Fruit fly (Drosophila melanogaster): ENCODE results near the gene nod.

nod gene

dm6 chrX:11580200-11580840 lies at the start of gene nod:
Gene nod (plus strand): TSS chrX:11580772.
- TF ChIP-seq CG10669 (GFP tag; optimal IDR thresholded peaks at IDR 0.05) (peak; percentile 21), Hr39 (GFP tag; optimal IDR thresholded peaks at IDR 0.05) (peak; percentile 71), CG1621 (tag; optimal IDR thresholded peaks at IDR 0.05) (peak; percentile 7), dsx (GFP tag; optimal IDR thresholded peaks at IDR 0.05; ENCODE audit: poor library complexity, severe bottlenecking) (no peak), achi (GFP tag; optimal IDR thresholded peaks at IDR 0.05) (peak; percentile 56), CG6808 (GFP tag; optimal IDR thresholded peaks at IDR 0.05) (no peak), CG9139 (GFP tag; optimal IDR thresholded peaks at IDR 0.05) (no peak), CG11294 (GFP tag; IDR thresholded peaks at IDR 0.05) (no peak), esn (GFP tag; optimal IDR thresholded peaks at IDR 0.05) (peak; percentile 65), spab (GFP tag; optimal IDR thresholded peaks at IDR 0.05) (no peak), CG6163 (GFP tag; IDR thresholded peaks at IDR 0.05) (peak; percentile 48; the same call in 1 of the 3 replicates), Met (GFP tag; optimal IDR thresholded peaks at IDR 0.05) (no peak), Eip78C (GFP tag) (peak; percentile 80), Ets21C (GFP tag; optimal IDR thresholded peaks at IDR 0.05) (peak; percentile 52), Smox (GFP tag; optimal IDR thresholded peaks at IDR 0.05) (peak; percentile 46), CG15336 (GFP tag; IDR thresholded peaks at IDR 0.05) (0 out of 2 replicates have a peak, but pooled peaks have one; percentile 33), lz (GFP tag; optimal IDR thresholded peaks at IDR 0.05) (peak; percentile 62), eg (GFP tag; IDR thresholded peaks at IDR 0.05) (peak; percentile 39; the same call in 1 of the 3 replicates), CG6792 (GFP tag; optimal IDR thresholded peaks at IDR 0.05) (peak; percentile 53), fd85E (GFP tag; optimal IDR thresholded peaks at IDR 0.05) (no peak), Sox15 (GFP tag; optimal IDR thresholded peaks at IDR 0.05) (peak; percentile 34), Hr4 (GFP tag; optimal IDR thresholded peaks at IDR 0.05) (peak; percentile 52), Blimp-1 (GFP tag; optimal IDR thresholded peaks at IDR 0.05) (no peak), Eip75B (GFP tag; optimal IDR thresholded peaks at IDR 0.05) (peak; percentile 63), CG7368 (GFP tag; optimal IDR thresholded peaks at IDR 0.05) (peak; percentile 38), dac (GFP tag; optimal IDR thresholded peaks at IDR 0.05) (peak; percentile 27), CG8319 (GFP tag; optimal IDR thresholded peaks at IDR 0.05) (peak; percentile 45), CG4318 (GFP tag; optimal IDR thresholded peaks at IDR 0.05) (no peak), CG10631 (GFP tag; optimal IDR thresholded peaks at IDR 0.05) (peak; percentile 55), CG3919 (GFP tag; optimal IDR thresholded peaks at IDR 0.05) (peak; percentile 47), CG3032 (tag; optimal IDR thresholded peaks at IDR 0.05) (peak; percentile 45), Sox102F (GFP tag; optimal IDR thresholded peaks at IDR 0.05) (no peak), CG8632 (GFP tag; optimal IDR thresholded peaks at IDR 0.05) (peak; percentile 25), net (GFP tag; optimal IDR thresholded peaks at IDR 0.05) (peak; percentile 53), ss (GFP tag; optimal IDR thresholded peaks at IDR 0.05) (no peak), vri (GFP tag; optimal IDR thresholded peaks at IDR 0.05) (no peak), CG31627 (GFP tag; optimal IDR thresholded peaks at IDR 0.05) (peak; percentile 75), CG16779 (tag; optimal IDR thresholded peaks at IDR 0.05) (no peak), fd59A (GFP tag; optimal IDR thresholded peaks at IDR 0.05) (no peak), CG11902 (GFP tag; optimal IDR thresholded peaks at IDR 0.05) (peak; percentile 4), pdm3 (GFP tag; optimal IDR thresholded peaks at IDR 0.05) (peak; percentile 71), CG6854 (GFP tag; optimal IDR thresholded peaks at IDR 0.05) (no peak), CG6276 (GFP tag; optimal IDR thresholded peaks at IDR 0.05) (no peak), Eip93F (GFP tag; optimal IDR thresholded peaks at IDR 0.05) (no peak), CG8119 (GFP tag; IDR thresholded peaks at IDR 0.05) (no peak), Gug (GFP tag; IDR thresholded peaks at IDR 0.05) (no peak), Sox14 (GFP tag; optimal IDR thresholded peaks at IDR 0.05) (peak; percentile 69), cyc (GFP tag; optimal IDR thresholded peaks at IDR 0.05) (peak; percentile 47), Hr38 (GFP tag; optimal IDR thresholded peaks at IDR 0.05) (no peak), Lpt (GFP tag; optimal IDR thresholded peaks at IDR 0.05) (peak; percentile 28), svp (GFP tag) (peak; percentile 43), Ets96B (tag; optimal IDR thresholded peaks at IDR 0.05) (peak; percentile 6)

All from whole organism, prepupa.